Fruit fly (Drosophila melanogaster): Measurements from ENCODE around the gene CG6709.

DNA sequence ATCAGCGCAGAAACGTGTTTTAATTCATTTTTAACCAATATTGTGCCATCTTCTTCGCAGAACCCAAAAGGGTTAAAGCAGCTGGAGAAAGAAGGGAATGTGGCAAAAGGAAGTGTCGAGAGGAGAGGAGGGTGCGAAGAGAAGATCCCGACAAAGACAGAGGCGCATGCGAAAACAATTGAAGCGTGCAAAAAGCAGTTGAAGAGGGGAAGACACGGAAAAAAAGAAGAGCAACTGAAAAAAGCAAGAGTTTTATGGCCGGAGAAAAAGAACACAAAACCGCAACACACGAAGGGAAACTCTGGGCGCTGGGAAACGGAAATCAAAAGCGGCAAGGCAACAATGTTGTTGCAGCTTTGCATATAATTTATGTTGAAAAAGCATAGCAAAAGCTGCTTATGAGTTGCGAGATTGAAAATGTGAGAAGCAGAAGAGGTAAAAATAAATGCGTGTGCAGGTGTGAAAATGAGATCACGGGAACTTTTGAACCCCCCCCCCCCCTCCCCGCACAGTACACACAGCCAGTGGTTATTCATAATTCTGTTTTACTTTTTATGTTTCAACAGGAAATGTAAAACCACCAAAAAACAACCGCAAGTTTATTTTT is 41.3 kb downstream of the CG6709 start:
- no peak for TF ChIP-seq h (optimal IDR thresholded peaks at IDR 0.05)
- no peak for TF ChIP-seq psq (optimal IDR thresholded peaks at IDR 0.05)

All from Kc167 (cell line).